Worm (Caenorhabditis elegans) whole organism, late embryonic: ENCODE data around the gene snpn-1.
"Not testable (repeated sequence)": the region's sequence is repeated elsewhere in the genome, so short reads cannot be mapped to it uniquely, and the experiment has no call there.

Source experiments
- C38D4.7 ChIP-seq: fragments of 200-800 bp; sonication (Bioruptor generic); optimal IDR thresholded peaks from 2 replicates; lab custom pipeline; 2018; ENCODE audit warnings: mild to moderate bottlenecking, missing genetic modification characterization, moderate library complexity, missing compliant biosample characterization
- ceh-14 ChIP-seq: sonication (generic microtip); optimal IDR thresholded peaks from 2 replicates; lab custom pipeline; 2016; ENCODE audit warnings: missing genotype, missing genetic modification characterization, missing compliant biosample characterization
- ceh-22 ChIP-seq: sonication (generic microtip); optimal IDR thresholded peaks from 2 replicates; lab custom pipeline; 2017; ENCODE audit warnings: missing biosample characterization, missing genetic modification characterization
- ceh-31 ChIP-seq: sonication (generic microtip); optimal IDR thresholded peaks from 2 replicates; lab custom pipeline; 2016; ENCODE audit warnings: missing genetic modification characterization, missing compliant biosample characterization
- ceh-34 ChIP-seq: sonication (generic microtip); optimal IDR thresholded peaks from 2 replicates; lab custom pipeline; 2016; ENCODE audit warnings: mild to moderate bottlenecking, missing genetic modification characterization, missing compliant biosample characterization
- ceh-45 ChIP-seq: fragments of 200-800 bp; sonication (Bioruptor generic); IDR thresholded peaks from 2 replicates; pipeline ENCODE4 v1.3.6; 2022; ENCODE audit warnings: missing genetic modification reagents, missing genetic modification characterization, missing compliant biosample characterization
- dmd-4 ChIP-seq: sonication (generic microtip); optimal IDR thresholded peaks from 2 replicates; lab custom pipeline; 2016; ENCODE audit warnings: borderline replicate concordance, missing genetic modification characterization, missing compliant biosample characterization
- dve-1 ChIP-seq: sonication (generic microtip); optimal IDR thresholded peaks from 2 replicates; lab custom pipeline; 2017; ENCODE audit warnings: antibody characterized with exemption, mild to moderate bottlenecking, missing genetic modification characterization, missing compliant biosample characterization
- ets-4 ChIP-seq: sonication (generic microtip); optimal IDR thresholded peaks from 2 replicates; lab custom pipeline; 2016; ENCODE audit warnings: missing genetic modification characterization, missing compliant biosample characterization
- fkh-10 ChIP-seq: fragments of 150-350 bp; optimal IDR thresholded peaks from 2 replicates; lab custom pipeline; 2014; ENCODE audit warnings: missing biosample characterization, missing genetic modification reagents, missing genetic modification characterization
- gmeb-2 ChIP-seq: sonication (generic microtip); optimal IDR thresholded peaks from 2 replicates; lab custom pipeline; 2016; ENCODE audit warnings: missing genetic modification characterization, inconsistent platforms, missing compliant biosample characterization
- hlh-15 ChIP-seq: sonication (generic microtip); optimal IDR thresholded peaks from 2 replicates; lab custom pipeline; 2016; ENCODE audit warnings: missing genetic modification characterization, missing compliant biosample characterization
- madf-2 ChIP-seq: sonication (generic microtip); optimal IDR thresholded peaks from 2 replicates; lab custom pipeline; 2017; ENCODE audit warnings: missing genetic modification characterization, missing compliant biosample characterization
- mec-3 ChIP-seq: sonication (generic microtip); optimal IDR thresholded peaks from 2 replicates; lab custom pipeline; 2016; ENCODE audit warnings: borderline replicate concordance, missing genetic modification characterization, missing compliant biosample characterization
- nfya-1 ChIP-seq: sonication (generic microtip); optimal IDR thresholded peaks from 2 replicates; lab custom pipeline; 2017; ENCODE audit warnings: missing genetic modification characterization, mild to moderate bottlenecking, missing compliant biosample characterization, antibody characterized with exemption, moderate library complexity
- nhr-11 ChIP-seq: fragments of 150-350 bp; optimal IDR thresholded peaks from 2 replicates; lab custom pipeline; 2014; ENCODE audit warnings: missing biosample characterization, missing genetic modification characterization
- pat-9 ChIP-seq: fragments of 200-800 bp; sonication (Bioruptor generic); optimal IDR thresholded peaks from 2 replicates; lab custom pipeline; 2018; ENCODE audit warnings: mild to moderate bottlenecking, missing genetic modification characterization, moderate library complexity, missing compliant biosample characterization
- pax-1 ChIP-seq: fragments of 150-350 bp; optimal IDR thresholded peaks from 2 replicates; lab custom pipeline; 2014; ENCODE audit warnings: missing biosample characterization, missing genetic modification characterization
- pha-4 ChIP-seq: fragments of 150-350 bp; optimal IDR thresholded peaks from 2 replicates; lab custom pipeline; 2018; ENCODE audit warnings: missing biosample characterization, missing genetic modification reagents, missing genetic modification characterization
- pros-1 ChIP-seq: fragments of 150-350 bp; optimal IDR thresholded peaks from 2 replicates; lab custom pipeline; 2014; ENCODE audit warnings: missing biosample characterization, missing genetic modification reagents, missing genetic modification characterization
- ttx-3 ChIP-seq: sonication (generic microtip); optimal IDR thresholded peaks from 2 replicates; lab custom pipeline; 2016; ENCODE audit warnings: missing genetic modification reagents, missing genetic modification characterization, missing compliant biosample characterization
- unc-55 ChIP-seq: sonication (generic microtip); optimal IDR thresholded peaks from 2 replicates; lab custom pipeline; 2017; ENCODE audit warnings: missing biosample characterization, missing genetic modification reagents, missing genetic modification characterization
- unc-86 ChIP-seq: sonication (generic microtip); optimal IDR thresholded peaks from 2 replicates; lab custom pipeline; 2016; ENCODE audit warnings: missing genetic modification characterization, missing compliant biosample characterization
- ztf-16 ChIP-seq: sonication (generic microtip); optimal IDR thresholded peaks from 2 replicates; lab custom pipeline; 2017; ENCODE audit warnings: missing genetic modification characterization, missing compliant biosample characterization

snpn-1 gene

DNA sequence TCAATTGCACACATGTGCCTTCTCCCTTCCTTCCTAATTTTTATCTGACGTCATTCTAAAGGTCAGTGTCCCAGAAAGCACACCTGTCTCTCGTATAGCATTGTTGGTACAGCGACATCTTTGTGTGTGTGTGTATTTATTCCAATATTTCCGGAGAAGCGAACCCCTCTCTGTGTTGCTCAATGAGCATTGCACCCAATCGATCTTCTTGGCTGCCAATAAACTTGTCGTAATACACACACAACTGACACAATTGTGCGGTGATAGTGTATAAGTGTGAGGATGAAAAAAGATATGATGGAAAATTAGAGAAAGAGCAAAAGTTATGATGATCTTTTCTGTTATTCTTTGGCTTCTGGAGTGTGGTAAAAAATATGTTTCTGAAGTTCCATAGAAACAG lies 14.2 kb downstream of the snpn-1 start:
- TF ChIP-seq nfya-1 (tag; lab: Kevin White, UChicago) (peak; percentile 6), pros-1 (tag; lab: Kevin White, UChicago) (no peak), ceh-31 (peak; percentile 11), unc-55 (GFP tag; lab: Kevin White, UChicago) (peak; percentile 71)
- TF ChIP-seq, all 69 proteins: peak for 3

DNA sequence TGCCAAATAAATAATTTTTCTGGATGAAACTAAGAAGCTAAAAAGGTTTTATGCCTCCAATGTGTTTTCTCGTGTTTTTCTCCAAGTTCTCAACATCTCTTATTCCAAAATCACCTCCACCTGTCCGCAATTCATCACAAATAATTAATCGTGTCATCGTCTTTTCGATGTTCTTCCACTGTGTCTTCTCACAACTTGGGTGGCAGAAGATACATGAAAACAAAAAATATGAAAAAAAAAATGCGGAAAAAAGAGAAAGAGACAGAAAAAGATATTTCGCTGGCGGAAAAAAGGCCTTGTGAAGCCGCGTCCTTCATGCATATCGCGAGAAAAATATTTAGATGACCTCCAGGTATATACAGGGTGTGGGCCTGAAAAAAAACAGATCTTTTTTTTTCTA lies 17.0 kb downstream of the snpn-1 start:
- TF ChIP-seq pax-1 = no peak
- TF ChIP-seq ztf-16 (tag; lab: Kevin White, UChicago) = no peak
- TF ChIP-seq pat-9 (tag; lab: Kevin White, UChicago) = no peak
- TF ChIP-seq dmd-4 (tag; lab: Kevin White, UChicago) = no peak
- no peak for TF ChIP-seq pha-4 (tag; lab: Kevin White, UChicago)
- no peak for TF ChIP-seq ttx-3 (tag; lab: Kevin White, UChicago)
- TF ChIP-seq C38D4.7 (GFP tag; lab: Kevin White, UChicago) = no peak
- no peak for TF ChIP-seq gmeb-2 (tag; lab: Kevin White, UChicago)
- no peak for TF ChIP-seq ceh-22 (tag; lab: Kevin White, UChicago)
- TF ChIP-seq, all 69 proteins: peak for 0

- TF ChIP-seq fkh-10 (GFP tag; lab: Kevin White, UChicago); unc-86; C38D4.7 (GFP tag; lab: Kevin White, UChicago): not testable (repeated sequence)
These were observed 20.2 kb downstream of the snpn-1 start, which contains the start of gene C02B10.6 for ce11 chrIV:5070593-5070992. C02B10.6 (plus strand) TSS chrIV:5070893.

ce11 chrIV:5068541-5068940 lies 22.3 kb downstream of the snpn-1 start, which contains the start of the genes R13H9.6 and rmd-6:
R13H9.6 (minus strand) TSS chrIV:5068641.
rmd-6 (plus strand) TSS chrIV:5068845.
- TF ChIP-seq gmeb-2 (tag; lab: Kevin White, UChicago); ceh-45 (GFP tag; lab: Robert Waterston, UW); pat-9 (tag; lab: Kevin White, UChicago): not testable (repeated sequence)
- TF ChIP-seq, all 69 proteins: peak for 0; not testable (repeated sequence) for 69

DNA sequence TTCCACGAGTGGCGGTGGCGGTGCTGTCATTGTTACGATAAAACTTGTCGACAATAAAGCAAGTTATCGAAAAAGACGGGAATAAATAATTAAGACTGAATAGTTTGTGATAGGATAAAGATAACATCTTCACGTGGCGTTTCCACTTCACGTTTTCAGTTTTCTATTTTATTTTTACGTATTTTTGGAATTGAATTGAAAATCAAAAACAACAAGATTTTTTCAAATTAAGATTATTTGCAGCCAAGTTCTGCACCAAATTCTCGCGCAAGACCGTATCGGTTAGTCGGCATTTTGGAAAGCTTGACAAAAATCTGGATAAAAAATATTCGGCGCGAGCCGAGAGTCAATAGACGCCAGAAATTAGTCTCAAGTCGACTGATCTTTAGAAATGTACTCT lies 24.0 kb downstream of the snpn-1 start, which contains the start of gene ttbk-2.2:
ttbk-2.2 (minus strand) TSS at position 101 of the 400 bp plus-strand sequence.
- not testable (repeated sequence) for TF ChIP-seq ets-4 (tag; lab: Kevin White, UChicago); ceh-45 (GFP tag; lab: Robert Waterston, UW); ceh-34

ce11 chrIV:5064961-5065360 lies 25.9 kb downstream of the snpn-1 start, which contains the start of gene msp-53:
msp-53 (minus strand) TSS chrIV:5065061.
- not testable (repeated sequence) for TF ChIP-seq ceh-14, dve-1, madf-2 (tag; lab: Kevin White, UChicago)

- TF ChIP-seq ceh-14 (tag; lab: Kevin White, UChicago) (no peak), pax-1 (no peak), ttx-3 (tag; lab: Kevin White, UChicago) (no peak), nhr-11 (no peak)
These were observed 27.5 kb downstream of the snpn-1 start for ce11 chrIV:5063297-5063696.

ce11 chrIV:5062278-5062677 lies 28.6 kb downstream of the snpn-1 start, which contains the start of gene msp-57:
msp-57 (plus strand) TSS chrIV:5062578.
- not testable (repeated sequence) for TF ChIP-seq mec-3 (tag; lab: Kevin White, UChicago); hlh-15 (tag; lab: Kevin White, UChicago); unc-55 (GFP tag; lab: Kevin White, UChicago)
- TF ChIP-seq, all 69 proteins: peak for 0; not testable (repeated sequence) for 69
